Worm (Caenorhabditis elegans): ENCODE results near the gene cest-8.
A peak's percentile ranks its signal among the peaks of the same experiment; 100 is the strongest.

Gene cest-8

ce11 chrX:12207078-12207477, 12.4 kb upstream of the cest-8 start (continued):
- TF ChIP-seq ztf-4 (tag; optimal IDR thresholded peaks at IDR 0.05), result no peak
- TF ChIP-seq egl-27 (tag; optimal IDR thresholded peaks at IDR 0.05), result no peak
- TF ChIP-seq fkh-8 (tag; optimal IDR thresholded peaks at IDR 0.05), result peak; percentile 74
- no peak for TF ChIP-seq fos-1 (tag; optimal IDR thresholded peaks at IDR 0.05)
- peak; percentile 82 for TF ChIP-seq dsc-1 (tag; optimal IDR thresholded peaks at IDR 0.05)
- TF ChIP-seq unc-30 (tag; optimal IDR thresholded peaks at IDR 0.05), result no peak
- TF ChIP-seq pqm-1 (tag; optimal IDR thresholded peaks at IDR 0.05), result no peak
- no peak for TF ChIP-seq sptf-1 (tag; optimal IDR thresholded peaks at IDR 0.05)
- TF ChIP-seq elt-2 (tag; optimal IDR thresholded peaks at IDR 0.05), result no peak
- TF ChIP-seq skn-1 (tag; optimal IDR thresholded peaks at IDR 0.05), result no peak

- TF ChIP-seq mef-2 (tag; optimal IDR thresholded peaks at IDR 0.05), result no peak
- TF ChIP-seq irx-1 (tag; optimal IDR thresholded peaks at IDR 0.05), result peak; percentile 22
- TF ChIP-seq ces-1 (GFP tag; optimal IDR thresholded peaks at IDR 0.05), result no peak
- peak; percentile 61 for TF ChIP-seq fkh-8 (tag; optimal IDR thresholded peaks at IDR 0.05)
- no peak for TF ChIP-seq sox-4 (tag; optimal IDR thresholded peaks at IDR 0.05)
- TF ChIP-seq unc-130 (tag; optimal IDR thresholded peaks at IDR 0.05), result no peak
- TF ChIP-seq zip-4 (GFP tag; optimal IDR thresholded peaks at IDR 0.05), result no peak
- TF ChIP-seq unc-62 (GFP tag; optimal IDR thresholded peaks at IDR 0.05), result no peak
- TF ChIP-seq tbx-2 (tag; optimal IDR thresholded peaks at IDR 0.05), result no peak
- no peak for TF ChIP-seq C34B4.2 (tag; optimal IDR thresholded peaks at IDR 0.05)
- no peak for TF ChIP-seq C04F5.9 (tag; optimal IDR thresholded peaks at IDR 0.05)
- no peak for TF ChIP-seq mab-9 (GFP tag; IDR thresholded peaks at IDR 0.05)
- no peak for TF ChIP-seq ceh-88 (GFP tag; IDR thresholded peaks at IDR 0.05)
- TF ChIP-seq mep-1 (tag; optimal IDR thresholded peaks at IDR 0.05), result no peak
- no peak for TF ChIP-seq grh-1 (GFP tag; IDR thresholded peaks at IDR 0.05)
- peak; percentile 59 for TF ChIP-seq egl-13 (tag; optimal IDR thresholded peaks at IDR 0.05)
- TF ChIP-seq sptf-1 (tag; optimal IDR thresholded peaks at IDR 0.05), result no peak
- TF ChIP-seq nhr-11 (tag; optimal IDR thresholded peaks at IDR 0.05), result peak; percentile 17
- TF ChIP-seq aly-2 (tag; optimal IDR thresholded peaks at IDR 0.05), result no peak
- TF ChIP-seq snu-23 (GFP tag; optimal IDR thresholded peaks at IDR 0.05), result no peak
- no peak for TF ChIP-seq ztf-11 (tag; optimal IDR thresholded peaks at IDR 0.05)
- TF ChIP-seq egl-27 (tag; optimal IDR thresholded peaks at IDR 0.05), result no peak
- TF ChIP-seq tlp-1 (tag; optimal IDR thresholded peaks at IDR 0.05), result no peak
- no peak for TF ChIP-seq elt-3 (tag; optimal IDR thresholded peaks at IDR 0.05)
- no peak for TF ChIP-seq unc-30 (tag; optimal IDR thresholded peaks at IDR 0.05)
- TF ChIP-seq nhr-76 (tag; optimal IDR thresholded peaks at IDR 0.05), result no peak
- no peak for TF ChIP-seq snpc-4 (tag; optimal IDR thresholded peaks at IDR 0.05)
- no peak for TF ChIP-seq hpl-2 (GFP tag; optimal IDR thresholded peaks at IDR 0.05)
- peak; percentile 7 for TF ChIP-seq nhr-20 (tag; optimal IDR thresholded peaks at IDR 0.05)
- TF ChIP-seq elt-2 (tag; optimal IDR thresholded peaks at IDR 0.05), result peak; percentile 19
- TF ChIP-seq efl-1 (optimal IDR thresholded peaks at IDR 0.05), result no peak
- TF ChIP-seq efl-1 (GFP tag; optimal IDR thresholded peaks at IDR 0.05 in 1 of 2), result peak in 1 of 2 experiments; percentile 59
- no peak for TF ChIP-seq xbp-1 (tag; optimal IDR thresholded peaks at IDR 0.05)
- TF ChIP-seq zag-1 (tag; optimal IDR thresholded peaks at IDR 0.05), result no peak
- TF ChIP-seq Y116A8C.19 (tag; optimal IDR thresholded peaks at IDR 0.05; ENCODE audit: borderline replicate concordance), result no peak
- peak; percentile 51 for TF ChIP-seq lin-14 (GFP tag; optimal IDR thresholded peaks at IDR 0.05)
- TF ChIP-seq rnt-1 (tag; optimal IDR thresholded peaks at IDR 0.05), result no peak
- TF ChIP-seq lsy-2 (tag; optimal IDR thresholded peaks at IDR 0.05), result peak in 1 of 2 experiments; percentile 22
- TF ChIP-seq lin-13 (GFP tag; optimal IDR thresholded peaks at IDR 0.05), result no peak
- no peak for TF ChIP-seq nhr-28 (tag; optimal IDR thresholded peaks at IDR 0.05)
- no peak for TF ChIP-seq alr-1 (tag; optimal IDR thresholded peaks at IDR 0.05; ENCODE audit: borderline replicate concordance)
- no peak for TF ChIP-seq lir-3 (tag; optimal IDR thresholded peaks at IDR 0.05; ENCODE audit: poor library complexity)
- TF ChIP-seq swsn-7 (tag; optimal IDR thresholded peaks at IDR 0.05), result no peak
- peak; percentile 40 for TF ChIP-seq blmp-1 (tag; optimal IDR thresholded peaks at IDR 0.05)
- no peak for TF ChIP-seq pax-3 (tag; optimal IDR thresholded peaks at IDR 0.05)
Observed at ce11 chrX:12210145-12211032, 9.1 kb upstream of the cest-8 start.
